Fruit fly (Drosophila melanogaster) whole organism, embryonic: Measurements from ENCODE around the gene wek.

Source experiments
- ATbp ChIP-seq: fragments of 200-800 bp; sonication (Bioruptor generic); optimal IDR thresholded peaks from 2 replicates; lab custom pipeline; 2017; ENCODE audit warnings: missing biosample characterization, mild to moderate bottlenecking, missing genetic modification characterization, missing genetic modification reagents
- Antp ChIP-seq: fragments of 200-800 bp; sonication (Bioruptor generic); optimal IDR thresholded peaks from 3 replicates; lab custom pipeline; 2016; ENCODE audit warnings: missing biosample characterization, missing genetic modification characterization
- Atf6 ChIP-seq: fragments of 200-800 bp; sonication (Bioruptor generic); IDR thresholded peaks from 2 replicates; pipeline ENCODE4 v1.3.6; 2022; ENCODE audit warnings: missing biosample characterization, missing genetic modification characterization
- Awh ChIP-seq: fragments of 200-800 bp; sonication (Bioruptor generic); IDR thresholded peaks from 2 replicates; pipeline ENCODE4, ENCODE4 v1.3.6; 2022; ENCODE audit warnings: missing biosample characterization, missing genetic modification characterization
- Bgb ChIP-seq: fragments of 200-800 bp; sonication (Bioruptor generic); IDR thresholded peaks from 2 replicates; pipeline ENCODE4 v1.3.6; 2022; ENCODE audit warnings: missing biosample characterization, missing genetic modification characterization; ENCODE audit not compliant: partially characterized antibody
- Bteb2 ChIP-seq: fragments of 200-800 bp; sonication (Bioruptor generic); optimal IDR thresholded peaks from 2 replicates; lab custom pipeline; 2016; ENCODE audit warnings: missing biosample characterization, missing genetic modification characterization
- CG10147 ChIP-seq: fragments of 200-800 bp; sonication (Bioruptor generic); optimal IDR thresholded peaks from 2 replicates; lab custom pipeline; 2019; ENCODE audit warnings: missing biosample characterization, mild to moderate bottlenecking, missing genetic modification characterization, moderate library complexity
- CG10274 ChIP-seq: fragments of 200-800 bp; sonication (Bioruptor generic); optimal IDR thresholded peaks from 3 replicates; lab custom pipeline; 2017; ENCODE audit warnings: missing biosample characterization, mild to moderate bottlenecking, missing genetic modification characterization
- CG10321 ChIP-seq: fragments of 200-800 bp; sonication (Bioruptor generic); IDR thresholded peaks from 2 replicates; pipeline ENCODE4 v1.3.6; 2022; ENCODE audit warnings: missing biosample characterization, missing genetic modification characterization
- CG10654 ChIP-seq: fragments of 200-800 bp; sonication (Bioruptor generic); optimal IDR thresholded peaks from 2 replicates; lab custom pipeline; 2016; ENCODE audit warnings: missing biosample characterization, missing genetic modification characterization
- CG12744 ChIP-seq: fragments of 200-800 bp; sonication (Bioruptor generic); optimal IDR thresholded peaks from 2 replicates; lab custom pipeline; 2016; ENCODE audit warnings: missing biosample characterization, missing genetic modification characterization
- CG13894 ChIP-seq: fragments of 200-800 bp; sonication (Bioruptor generic); optimal IDR thresholded peaks from 3 replicates; lab custom pipeline; 2018; ENCODE audit warnings: missing biosample characterization, mild to moderate bottlenecking, missing genetic modification characterization, moderate library complexity
- CG16779 ChIP-seq: fragments of 200-800 bp; sonication (Bioruptor generic); IDR thresholded peaks from 2 replicates; pipeline ENCODE4 v1.3.6; 2022; ENCODE audit warnings: missing biosample characterization, missing genetic modification characterization
- CG16813 ChIP-seq: fragments of 200-800 bp; sonication (Bioruptor generic); IDR thresholded peaks from 3 replicates; pipeline ENCODE4 v1.3.6; 2022; ENCODE audit warnings: missing biosample characterization, missing genetic modification characterization; ENCODE audit not compliant: partially characterized antibody
- CG17328 ChIP-seq: fragments of 200-800 bp; sonication (Bioruptor generic); IDR thresholded peaks from 2 replicates; pipeline ENCODE4 v1.3.6; 2022; ENCODE audit warnings: missing biosample characterization, missing genetic modification characterization
- CG17385 ChIP-seq: fragments of 200-800 bp; sonication (Bioruptor generic); optimal IDR thresholded peaks from 3 replicates; lab custom pipeline; 2018; ENCODE audit warnings: missing biosample characterization, mild to moderate bottlenecking, missing genetic modification characterization
- CG17912 ChIP-seq: fragments of 200-800 bp; sonication (Bioruptor generic); optimal IDR thresholded peaks from 2 replicates; lab custom pipeline; 2018; ENCODE audit warnings: missing biosample characterization, mild to moderate bottlenecking, missing genetic modification characterization
- CG2120 ChIP-seq: fragments of 200-800 bp; sonication (Bioruptor generic); optimal IDR thresholded peaks from 3 replicates; lab custom pipeline; 2016; ENCODE audit warnings: missing biosample characterization, missing genetic modification characterization
- CG3726 ChIP-seq: fragments of 200-800 bp; sonication (Bioruptor generic); IDR thresholded peaks from 3 replicates; pipeline ENCODE4, ENCODE4 v1.3.6; 2022; ENCODE audit warnings: missing biosample characterization, missing genetic modification characterization
- Gug ChIP-seq: fragments of 200-800 bp; sonication (Bioruptor generic); IDR thresholded peaks from 4 replicates; pipeline ENCODE4 v1.3.6; 2022; ENCODE audit warnings: missing biosample characterization, missing genetic modification characterization
- HLH4C ChIP-seq: fragments of 200-800 bp; sonication (Bioruptor generic); IDR thresholded peaks from 3 replicates; pipeline ENCODE4 v1.3.6; 2022; ENCODE audit warnings: missing biosample characterization, missing genetic modification characterization; ENCODE audit not compliant: partially characterized antibody
- HmgD ChIP-seq: fragments of 200-800 bp; sonication (Bioruptor generic); optimal IDR thresholded peaks from 3 replicates; lab custom pipeline; 2016; ENCODE audit warnings: missing biosample characterization, missing genetic modification characterization
- MESR4 ChIP-seq: fragments of 200-800 bp; sonication (Bioruptor generic); optimal IDR thresholded peaks from 2 replicates; lab custom pipeline; 2018; ENCODE audit warnings: missing biosample characterization, mild to moderate bottlenecking, missing genetic modification characterization, moderate library complexity
- NK7.1 ChIP-seq: fragments of 200-800 bp; sonication (Bioruptor generic); optimal IDR thresholded peaks from 3 replicates; lab custom pipeline; 2016; ENCODE audit warnings: missing biosample characterization, missing genetic modification characterization
- Pdp1 ChIP-seq, 2 experiments: fragments of 200-800 bp; sonication (Bioruptor generic); optimal IDR thresholded peaks; 3 replicates each; lab custom pipeline; 2016; ENCODE audit warnings: missing biosample characterization in 2 of 2, missing genetic modification characterization in 2 of 2, mild to moderate bottlenecking in 1 of 2, moderate library complexity in 1 of 2
- Scr ChIP-seq: fragments of 200-800 bp; sonication (Bioruptor generic); IDR thresholded peaks from 2 replicates; pipeline ENCODE4 v1.3.6; 2022; ENCODE audit warnings: missing biosample characterization, missing genetic modification characterization; ENCODE audit not compliant: partially characterized antibody
- Spps ChIP-seq: fragments of 200-800 bp; sonication (Bioruptor generic); optimal IDR thresholded peaks from 2 replicates; lab custom pipeline; 2018; ENCODE audit warnings: missing biosample characterization, mild to moderate bottlenecking, missing genetic modification characterization
- Sry-β ChIP-seq: fragments of 200-800 bp; sonication (Bioruptor generic); optimal IDR thresholded peaks from 2 replicates; lab custom pipeline; 2018; ENCODE audit warnings: missing biosample characterization, mild to moderate bottlenecking, missing genetic modification characterization, moderate library complexity
- Trl ChIP-seq, 3 experiments: fragments of >200 bp in 2 of 3; fragments of 200-800 bp in 1 of 3; sonication (Bioruptor generic) in 1 of 3; optimal IDR thresholded peaks; 2 replicates in 1 of 3; 3 replicates in 2 of 3; lab custom pipeline; 2016 to 2017; ENCODE audit warnings: missing biosample characterization in 1 of 3, missing genetic modification characterization in 1 of 3
- ato ChIP-seq: fragments of 200-800 bp; sonication (Bioruptor generic); IDR thresholded peaks from 2 replicates; pipeline ENCODE4 v1.3.6; 2022; ENCODE audit warnings: missing biosample characterization, missing genetic modification characterization; ENCODE audit not compliant: partially characterized antibody
- bbx ChIP-seq: fragments of 200-800 bp; sonication (Bioruptor generic); IDR thresholded peaks from 2 replicates; pipeline ENCODE4 v1.3.6; 2022; ENCODE audit warnings: missing biosample characterization, missing genetic modification characterization; ENCODE audit not compliant: partially characterized antibody
- cad ChIP-seq: fragments of >200 bp; optimal IDR thresholded peaks from 2 replicates; lab custom pipeline; 2017; ENCODE audit warnings: missing biosample characterization, missing genetic modification characterization
- corto ChIP-seq: fragments of 200-800 bp; sonication (Bioruptor generic); optimal IDR thresholded peaks from 2 replicates; lab custom pipeline; 2016; ENCODE audit warnings: missing biosample characterization, mild to moderate bottlenecking, missing genetic modification characterization, moderate library complexity
- danr ChIP-seq: fragments of 200-800 bp; sonication (Bioruptor generic); IDR thresholded peaks from 2 replicates; pipeline ENCODE4 v1.3.6; 2022; ENCODE audit warnings: missing biosample characterization, missing genetic modification characterization
- dysf ChIP-seq: fragments of 200-800 bp; sonication (Bioruptor generic); IDR thresholded peaks from 3 replicates; pipeline ENCODE4 v1.3.6; 2022; ENCODE audit warnings: missing biosample characterization, missing genetic modification characterization
- gro ChIP-seq: fragments of 200-800 bp; sonication (Bioruptor generic); optimal IDR thresholded peaks from 2 replicates; lab custom pipeline; 2016; ENCODE audit warnings: missing biosample characterization, missing genetic modification characterization
- kah ChIP-seq: fragments of 200-800 bp; sonication (Bioruptor generic); optimal IDR thresholded peaks from 2 replicates; lab custom pipeline; 2018; ENCODE audit warnings: missing biosample characterization, mild to moderate bottlenecking, missing genetic modification characterization
- knrl ChIP-seq: fragments of 200-800 bp; sonication (Bioruptor generic); IDR thresholded peaks from 3 replicates; pipeline ENCODE4 v1.3.6; 2022; ENCODE audit warnings: missing biosample characterization, missing genetic modification characterization; ENCODE audit not compliant: partially characterized antibody
- maf-S ChIP-seq: fragments of 200-800 bp; sonication (Bioruptor generic); optimal IDR thresholded peaks from 2 replicates; lab custom pipeline; 2016; ENCODE audit warnings: missing biosample characterization, missing genetic modification characterization
- nau ChIP-seq: fragments of 200-800 bp; sonication (Bioruptor generic); optimal IDR thresholded peaks from 3 replicates; lab custom pipeline; 2017; ENCODE audit warnings: missing biosample characterization, mild to moderate bottlenecking, missing genetic modification characterization, missing genetic modification reagents
- oc ChIP-seq: fragments of 200-800 bp; sonication (Bioruptor generic); optimal IDR thresholded peaks from 2 replicates; lab custom pipeline; 2018; ENCODE audit warnings: missing biosample characterization, mild to moderate bottlenecking, missing genetic modification characterization, moderate library complexity
- otp ChIP-seq: fragments of 200-800 bp; sonication (Bioruptor generic); IDR thresholded peaks from 3 replicates; pipeline ENCODE4, ENCODE4 v1.3.6; 2022; ENCODE audit warnings: missing biosample characterization, missing genetic modification characterization
- pb ChIP-seq: fragments of 200-800 bp; sonication (Bioruptor generic); optimal IDR thresholded peaks from 3 replicates; lab custom pipeline; 2016; ENCODE audit warnings: missing biosample characterization, missing genetic modification characterization
- pzg ChIP-seq: fragments of 200-800 bp; sonication (Bioruptor generic); optimal IDR thresholded peaks from 3 replicates; lab custom pipeline; 2018; ENCODE audit warnings: missing biosample characterization, mild to moderate bottlenecking, missing genetic modification characterization, moderate library complexity
- slp2 ChIP-seq: fragments of 200-800 bp; sonication (Bioruptor generic); optimal IDR thresholded peaks from 2 replicates; lab custom pipeline; 2016; ENCODE audit warnings: missing biosample characterization, missing genetic modification characterization
- trem ChIP-seq: fragments of 200-800 bp; optimal IDR thresholded peaks from 3 replicates; lab custom pipeline; 2019; ENCODE audit warnings: missing biosample characterization, mild to moderate bottlenecking, missing genetic modification characterization, moderate library complexity
- vvl ChIP-seq: fragments of 200-800 bp; sonication (Bioruptor generic); IDR thresholded peaks from 2 replicates; pipeline ENCODE4 v1.3.6; 2022; ENCODE audit warnings: missing biosample characterization, missing genetic modification characterization
- wek ChIP-seq: fragments of 200-800 bp; sonication (Bioruptor generic); optimal IDR thresholded peaks from 3 replicates; lab custom pipeline; 2018; ENCODE audit warnings: missing biosample characterization, mild to moderate bottlenecking, missing genetic modification characterization, moderate library complexity
- z ChIP-seq: fragments of 200-800 bp; sonication (Bioruptor generic); IDR thresholded peaks from 3 replicates; pipeline ENCODE4 v1.3.6; 2022; ENCODE audit warnings: missing biosample characterization, missing genetic modification characterization

The wek gene

DNA sequence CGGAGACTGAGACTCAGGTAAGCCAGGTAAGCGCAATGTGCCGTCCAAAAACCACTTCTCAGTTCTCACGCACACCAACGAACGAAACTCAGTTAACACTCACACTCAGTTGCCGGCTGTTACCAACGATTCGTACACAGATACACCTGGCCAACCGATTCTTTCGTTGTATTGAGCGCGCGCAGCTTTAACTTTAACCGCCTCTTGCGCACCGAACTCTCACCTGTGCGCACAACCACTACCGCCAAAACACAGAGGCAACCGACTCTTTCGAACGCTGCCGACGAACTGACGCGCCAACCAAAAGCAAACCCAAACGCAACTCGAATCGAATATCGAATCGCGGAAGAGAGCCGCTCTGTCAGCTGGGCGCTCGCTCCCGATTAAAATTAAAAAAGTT is 5.7 kb downstream of the wek start, which contains the start of gene Gli (continued):
- TF ChIP-seq Trl (optimal IDR thresholded peaks at IDR 0.05; lab: Kevin White, UChicago): peak; percentile 70 to 84
- TF ChIP-seq Trl (GFP tag; optimal IDR thresholded peaks at IDR 0.05; lab: Kevin White, UChicago): peak; percentile 40
- TF ChIP-seq pzg: peak; percentile 14
- no peak; the same call in 1 of the 2 replicates for TF ChIP-seq CG10321 (GFP tag; lab: Robert Waterston, UW)
- TF ChIP-seq CG16813: peak; percentile 38; the same call in 1 of the 3 replicates
- TF ChIP-seq trem (tag; lab: Kevin White, UChicago): peak; percentile 9
- peak; percentile 78 for TF ChIP-seq otp (GFP tag; lab: Robert Waterston, UW)
- no peak for TF ChIP-seq CG16779 (GFP tag; lab: Robert Waterston, UW)
- TF ChIP-seq Atf6 (GFP tag; lab: Robert Waterston, UW): peak; percentile 67; the same call in 1 of the 2 replicates
- TF ChIP-seq dysf (GFP tag; lab: Robert Waterston, UW): peak; percentile 27; the same call in 1 of the 3 replicates
- peak; percentile 76 for TF ChIP-seq bbx (GFP tag; lab: Robert Waterston, UW)
- TF ChIP-seq Antp (GFP tag; lab: Kevin White, UChicago): peak; percentile 32
- TF ChIP-seq wek (GFP tag; lab: Kevin White, UChicago): peak; percentile 36
- TF ChIP-seq Scr (GFP tag; lab: Robert Waterston, UW): peak; percentile 48; the same call in 1 of the 2 replicates
- peak; percentile 1 for TF ChIP-seq CG2120 (GFP tag; lab: Kevin White, UChicago)
- TF ChIP-seq Awh: peak; percentile 63
- no peak for TF ChIP-seq nau (GFP tag; lab: Kevin White, UChicago)
- TF ChIP-seq corto (GFP tag; lab: Kevin White, UChicago): no peak
- peak; percentile 77 for TF ChIP-seq CG13894 (tag; lab: Kevin White, UChicago)
- TF ChIP-seq NK7.1 (GFP tag; lab: Kevin White, UChicago): no peak
- TF ChIP-seq danr (GFP tag; lab: Robert Waterston, UW): no peak
- peak; percentile 66 for TF ChIP-seq vvl (GFP tag; lab: Robert Waterston, UW)
- peak; percentile 52 for TF ChIP-seq CG17385 (GFP tag; lab: Kevin White, UChicago)
- no peak for TF ChIP-seq slp2 (GFP tag; lab: Kevin White, UChicago)
- no peak for TF ChIP-seq cad
- TF ChIP-seq knrl (GFP tag; lab: Robert Waterston, UW): peak; percentile 29; the same call in 1 of the 3 replicates
- TF ChIP-seq Pdp1 (GFP tag; optimal IDR thresholded peaks at IDR 0.05; lab: Kevin White, UChicago): peak in 1 of 2 experiments; percentile 46
- no peak for TF ChIP-seq CG17912 (GFP tag; lab: Kevin White, UChicago)
- TF ChIP-seq pb (GFP tag; lab: Kevin White, UChicago): peak; percentile 62
- peak; percentile 74 for TF ChIP-seq Bgb (GFP tag; lab: Robert Waterston, UW)
- peak; percentile 25 for TF ChIP-seq oc
- TF ChIP-seq z (GFP tag; lab: Robert Waterston, UW): peak; percentile 92
- no peak; the same call in 2 of the 3 replicates for TF ChIP-seq CG3726 (GFP tag; lab: Robert Waterston, UW)
- TF ChIP-seq CG12744 (GFP tag; lab: Kevin White, UChicago): no peak
- peak; percentile 63 for TF ChIP-seq HmgD
- peak; percentile 43 for TF ChIP-seq kah (GFP tag; lab: Kevin White, UChicago)
- peak; percentile 22 for TF ChIP-seq MESR4 (GFP tag; lab: Kevin White, UChicago)
- TF ChIP-seq Spps: no peak
- TF ChIP-seq CG17328 (GFP tag; lab: Robert Waterston, UW): peak; percentile 26; the same call in 1 of the 2 replicates
- peak; percentile 45; the same call in 1 of the 3 replicates for TF ChIP-seq HLH4C (GFP tag; lab: Robert Waterston, UW)
- peak; percentile 77 for TF ChIP-seq ato (GFP tag; lab: Robert Waterston, UW)
- TF ChIP-seq CG10274 (GFP tag; lab: Kevin White, UChicago): peak; percentile 12
- TF ChIP-seq CG10147: peak; percentile 29
- no peak for TF ChIP-seq Bteb2
- peak; percentile 64 for TF ChIP-seq gro (GFP tag; lab: Kevin White, UChicago)
- TF ChIP-seq Sry-β (GFP tag; lab: Kevin White, UChicago): no peak
- TF ChIP-seq maf-S: no peak
- peak; percentile 45; the same call in 1 of the 4 replicates for TF ChIP-seq Gug (GFP tag; lab: Robert Waterston, UW)
- no peak for TF ChIP-seq CG10654 (GFP tag; lab: Kevin White, UChicago)
- TF ChIP-seq ATbp (GFP tag; lab: Kevin White, UChicago): no peak
